Worm (Caenorhabditis elegans) whole organism, L4 larva: Measurements from ENCODE around the gene slc-36.1.
"Not testable (repeated sequence)": the region's sequence is repeated elsewhere in the genome, so short reads cannot be mapped to it uniquely, and the experiment has no call there.

Experiments used
- D1046.2 ChIP-seq: fragments of 200-800 bp; sonication (Bioruptor generic); IDR thresholded peaks from 2 replicates; pipeline ENCODE4 v1.3.6; 2022; ENCODE audit warnings: missing genetic modification characterization, missing compliant biosample characterization
- F10B5.3 ChIP-seq: sonication (generic microtip); optimal IDR thresholded peaks from 2 replicates; lab custom pipeline; 2016; ENCODE audit warnings: mild to moderate bottlenecking, missing genetic modification characterization, missing compliant biosample characterization
- F37D6.2 ChIP-seq: sonication (generic microtip); optimal IDR thresholded peaks from 2 replicates; lab custom pipeline; 2016; ENCODE audit warnings: mild to moderate bottlenecking, missing genetic modification characterization, missing compliant biosample characterization
- T26A8.4 ChIP-seq: fragments of 200-800 bp; sonication (Bioruptor generic); IDR thresholded peaks from 2 replicates; pipeline ENCODE4 v1.3.6; 2022; ENCODE audit warnings: missing genetic modification characterization, missing compliant biosample characterization
- ZK337.2 ChIP-seq: fragments of 200-800 bp; sonication (Bioruptor generic); IDR thresholded peaks from 2 replicates; pipeline ENCODE4 v1.3.6; 2022; ENCODE audit warnings: missing genetic modification reagents, missing genetic modification characterization, missing compliant biosample characterization
- aha-1 ChIP-seq: fragments of 150-350 bp; peaks from one replicate; lab custom pipeline; 2014; ENCODE audit warnings: missing biosample characterization, missing genetic modification characterization
- arid-1 ChIP-seq: fragments of 200-800 bp; sonication (Bioruptor generic); conservative IDR thresholded peaks from 2 replicates; pipeline ENCODE4 v1.3.6; 2022; ENCODE audit warnings: missing genetic modification reagents, missing genetic modification characterization, missing compliant biosample characterization
- ceh-20 ChIP-seq: fragments of 200-800 bp; sonication (Bioruptor generic); IDR thresholded peaks from 2 replicates; pipeline ENCODE4 v1.3.6; 2022; ENCODE audit warnings: missing genetic modification reagents, missing genetic modification characterization, missing compliant biosample characterization
- ceh-62 ChIP-seq: sonication (generic microtip); optimal IDR thresholded peaks from 2 replicates; lab custom pipeline; 2017; ENCODE audit warnings: missing biosample characterization, missing genetic modification characterization
- ctbp-1 ChIP-seq: fragments of 200-800 bp; sonication (Bioruptor generic); IDR thresholded peaks from 2 replicates; pipeline ENCODE4 v1.3.6; 2022; ENCODE audit warnings: missing genetic modification reagents, missing genetic modification characterization, missing compliant biosample characterization
- daf-16 ChIP-seq, 3 experiments: sonication (generic microtip); optimal IDR thresholded peaks; 2 replicates each; lab custom pipeline; 2016 to 2017; ENCODE audit warnings: missing genetic modification characterization in 3 of 3, missing genetic modification reagents in 3 of 3, mild to moderate bottlenecking in 2 of 3, missing compliant biosample characterization in 2 of 3, missing biosample characterization in 1 of 3, moderate library complexity in 1 of 3
- daf-8 ChIP-seq: fragments of 200-800 bp; sonication (Bioruptor generic); IDR thresholded peaks from 2 replicates; pipeline ENCODE4 v1.3.6; 2022; ENCODE audit warnings: missing genetic modification characterization, missing compliant biosample characterization
- dmd-8 ChIP-seq: fragments of 200-800 bp; sonication (Bioruptor generic); IDR thresholded peaks from 2 replicates; pipeline ENCODE4 v1.3.6; 2022; ENCODE audit warnings: missing genetic modification characterization, missing compliant biosample characterization
- dpl-1 ChIP-seq: fragments of 150-350 bp; optimal IDR thresholded peaks from 2 replicates; lab custom pipeline; 2014; ENCODE audit warnings: missing biosample characterization, missing genetic modification reagents, missing genetic modification characterization
- egl-43 ChIP-seq: fragments of 200-800 bp; sonication (Bioruptor generic); IDR thresholded peaks from 2 replicates; pipeline ENCODE4 v1.3.6; 2022; ENCODE audit warnings: missing genetic modification reagents, missing genetic modification characterization, missing compliant biosample characterization
- hlh-11 ChIP-seq: fragments of 200-800 bp; sonication (Bioruptor generic); optimal IDR thresholded peaks from 2 replicates; lab custom pipeline; 2018; ENCODE audit warnings: mild to moderate bottlenecking, missing genetic modification characterization, missing compliant biosample characterization
- hlh-30 ChIP-seq: sonication (generic microtip); optimal IDR thresholded peaks from 2 replicates; lab custom pipeline; 2017; ENCODE audit warnings: antibody characterized with exemption, mild to moderate bottlenecking, missing genetic modification characterization, missing compliant biosample characterization; ENCODE audit not compliant: insufficient read depth
- hmg-1.1 ChIP-seq: fragments of 200-800 bp; sonication (Bioruptor generic); IDR thresholded peaks from 2 replicates; pipeline ENCODE4 v1.3.6; 2022; ENCODE audit warnings: missing genetic modification reagents, missing genetic modification characterization, missing compliant biosample characterization
- lim-7 ChIP-seq: fragments of 200-800 bp; sonication (Bioruptor generic); IDR thresholded peaks from 2 replicates; pipeline ENCODE4 v1.3.6; 2022; ENCODE audit warnings: missing genetic modification characterization, missing compliant biosample characterization
- lin-1 ChIP-seq: fragments of 200-800 bp; sonication (Bioruptor generic); IDR thresholded peaks from 2 replicates; pipeline ENCODE4 v1.3.6; 2022; ENCODE audit warnings: missing genetic modification reagents, missing genetic modification characterization, missing compliant biosample characterization
- lin-29 ChIP-seq: fragments of 200-800 bp; sonication (Bioruptor generic); IDR thresholded peaks from 2 replicates; pipeline ENCODE4 v1.3.6; 2022; ENCODE audit warnings: missing genetic modification reagents, missing genetic modification characterization, missing compliant biosample characterization
- lin-38 ChIP-seq: fragments of 200-800 bp; sonication (Bioruptor generic); IDR thresholded peaks from 2 replicates; pipeline ENCODE4 v1.3.6; 2022; ENCODE audit warnings: missing genetic modification reagents, missing genetic modification characterization, missing compliant biosample characterization
- lsy-2 ChIP-seq, 2 experiments: fragments of 150-350 bp in 1 of 2; sonication (generic microtip) in 1 of 2; optimal IDR thresholded peaks; 2 replicates each; lab custom pipeline; 2014 to 2017; ENCODE audit warnings: missing biosample characterization in 2 of 2, missing genetic modification characterization in 2 of 2
- mep-1 ChIP-seq: fragments of 150-350 bp; sonication (generic microtip); optimal IDR thresholded peaks from 3 replicates; lab custom pipeline; 2014; ENCODE audit warnings: missing biosample characterization, missing genetic modification characterization
- mes-2 ChIP-seq: sonication (generic microtip); optimal IDR thresholded peaks from 2 replicates; lab custom pipeline; 2016; ENCODE audit warnings: missing genotype, mild to moderate bottlenecking, missing genetic modification characterization, missing compliant biosample characterization; ENCODE audit not compliant: poor library complexity, severe bottlenecking
- nhr-102 ChIP-seq: sonication (generic microtip); optimal IDR thresholded peaks from 2 replicates; lab custom pipeline; 2016; ENCODE audit warnings: mild to moderate bottlenecking, missing genetic modification characterization, moderate library complexity, missing compliant biosample characterization
- nhr-28 ChIP-seq: fragments of 150-350 bp; optimal IDR thresholded peaks from 2 replicates; lab custom pipeline; 2014; ENCODE audit warnings: missing biosample characterization, missing genetic modification characterization
- nhr-42 ChIP-seq: fragments of 200-800 bp; sonication (Bioruptor generic); IDR thresholded peaks from 2 replicates; pipeline ENCODE4 v1.3.6; 2022; ENCODE audit warnings: missing genetic modification characterization, missing compliant biosample characterization
- pha-4 ChIP-seq, 2 experiments: fragments of 150-350 bp in 1 of 2; fragments of 200-800 bp in 1 of 2; sonication (Bioruptor generic) in 1 of 2; IDR thresholded peaks in 1 of 2; optimal IDR thresholded peaks in 1 of 2; 2 replicates each; pipeline versions ENCODE4 v1.3.6 to Lab custom; 2014 to 2022; ENCODE audit warnings: missing genetic modification characterization in 2 of 2, missing genetic modification reagents in 2 of 2, missing biosample characterization in 1 of 2, missing compliant biosample characterization in 1 of 2
- php-3 ChIP-seq: fragments of 200-800 bp; sonication (Bioruptor generic); IDR thresholded peaks from 2 replicates; pipeline ENCODE4 v1.3.6; 2022; ENCODE audit warnings: missing genetic modification reagents, missing genetic modification characterization, missing compliant biosample characterization
- rbr-2 ChIP-seq: sonication (generic microtip); optimal IDR thresholded peaks from 2 replicates; lab custom pipeline; 2016; ENCODE audit warnings: missing genotype, missing genetic modification characterization, missing compliant biosample characterization
- saeg-2 ChIP-seq: fragments of 200-800 bp; sonication (Bioruptor generic); IDR thresholded peaks from 2 replicates; pipeline ENCODE4 v1.3.6; 2022; ENCODE audit warnings: missing genetic modification reagents, missing genetic modification characterization, missing compliant biosample characterization
- snpc-1.2 ChIP-seq: fragments of 200-800 bp; sonication (Bioruptor generic); IDR thresholded peaks from 2 replicates; pipeline ENCODE4 v1.3.6; 2022; ENCODE audit warnings: missing genetic modification reagents, missing genetic modification characterization, missing compliant biosample characterization
- snpc-4 ChIP-seq: fragments of 150-350 bp; optimal IDR thresholded peaks from 2 replicates; lab custom pipeline; 2014; ENCODE audit warnings: missing biosample characterization, missing genetic modification characterization
- tra-1 ChIP-seq: fragments of 200-800 bp; sonication (Bioruptor generic); IDR thresholded peaks from 2 replicates; pipeline ENCODE4 v1.3.6; 2022; ENCODE audit warnings: missing genetic modification reagents, missing genetic modification characterization, missing compliant biosample characterization
- unc-130 ChIP-seq: sonication (generic microtip); optimal IDR thresholded peaks from 2 replicates; lab custom pipeline; 2016; ENCODE audit warnings: missing genetic modification reagents, missing genetic modification characterization, missing compliant biosample characterization
- vab-7 ChIP-seq: fragments of 200-800 bp; sonication (Bioruptor generic); IDR thresholded peaks from 2 replicates; pipeline ENCODE4 v1.3.6; 2022; ENCODE audit warnings: missing genetic modification reagents, missing genetic modification characterization, missing compliant biosample characterization
- zfp-3 ChIP-seq: fragments of 200-800 bp; sonication (Bioruptor generic); conservative IDR thresholded peaks from 2 replicates; pipeline ENCODE4 v1.3.6; 2022; ENCODE audit warnings: missing genetic modification reagents, missing genetic modification characterization, missing compliant biosample characterization
- zip-2 ChIP-seq: fragments of 150-350 bp; optimal IDR thresholded peaks from 2 replicates; lab custom pipeline; 2014; ENCODE audit warnings: missing biosample characterization, missing genetic modification characterization
- ztf-7 ChIP-seq: fragments of 150-350 bp; optimal IDR thresholded peaks from 2 replicates; lab custom pipeline; 2014; ENCODE audit warnings: missing biosample characterization, missing genetic modification characterization

The slc-36.1 gene

ce11 chrIII:13285421-13285820 lies 21.9 kb upstream of the slc-36.1 start, which contains the start of gene F56A8.8:
Gene F56A8.8 (plus strand): TSS chrIII:13285721.
- TF ChIP-seq zip-2 (tag; lab: Kevin White, UChicago) (no peak), aha-1 (no peak), pha-4 (GFP tag; IDR thresholded peaks at IDR 0.05; lab: Robert Waterston, UW) (0 out of 2 replicates have a peak, but pooled peaks have one; percentile 32), pha-4 (tag; optimal IDR thresholded peaks at IDR 0.05; lab: Kevin White, UChicago) (no peak), daf-8 (no peak), ceh-20 (0 out of 2 replicates have a peak, but pooled peaks have one; percentile 8), nhr-28 (tag; lab: Kevin White, UChicago) (no peak), snpc-4 (tag; lab: Kevin White, UChicago) (no peak), D1046.2 (GFP tag; lab: Robert Waterston, UW) (no peak)

- TF ChIP-seq lin-29 (GFP tag; lab: Robert Waterston, UW) (peak; percentile 17; the same call in 1 of the 2 replicates), hlh-11 (tag; lab: Kevin White, UChicago) (peak; percentile 13), pha-4 (GFP tag; IDR thresholded peaks at IDR 0.05; lab: Robert Waterston, UW) (peak; percentile 50; the same call in 1 of the 2 replicates), mep-1 (tag; lab: Kevin White, UChicago) (peak; percentile 36), ctbp-1 (GFP tag; lab: Robert Waterston, UW) (peak; percentile 36; the same call in 1 of the 2 replicates), unc-130 (GFP tag; lab: Kevin White, UChicago) (peak; percentile 13), aha-1 (peak; percentile 27), lin-38 (peak; percentile 47), egl-43 (GFP tag; lab: Robert Waterston, UW) (0 out of 2 replicates have a peak, but pooled peaks have one; percentile 23), hmg-1.1 (GFP tag; lab: Robert Waterston, UW) (peak; percentile 65)
- TF ChIP-seq pha-4 (tag; optimal IDR thresholded peaks at IDR 0.05; lab: Kevin White, UChicago), result not testable (repeated sequence)
Measured at ce11 chrIII:13292971-13293514, 14.3 kb upstream of the slc-36.1 start, which contains the start of gene set-25. Gene set-25 (minus strand): TSS chrIII:13293090.

ce11 chrIII:13296289-13296874 lies 10.9 kb upstream of the slc-36.1 start, which contains the start of gene npp-18:
Gene npp-18 (plus strand): TSS chrIII:13296853.
- 0 out of 2 replicates have a peak, but pooled peaks have one; percentile 44 for TF ChIP-seq dmd-8
- TF ChIP-seq lsy-2 (tag; optimal IDR thresholded peaks at IDR 0.05; lab: Kevin White, UChicago), result peak in 1 of 2 experiments; percentile 86
- TF ChIP-seq lim-7, result peak; percentile 62; the same call in 1 of the 2 replicates
- TF ChIP-seq rbr-2 (tag; lab: Kevin White, UChicago), result peak; percentile 61
- TF ChIP-seq ceh-62 (tag; lab: Kevin White, UChicago), result peak; percentile 12
- peak; percentile 9 for TF ChIP-seq nhr-28 (tag; lab: Kevin White, UChicago)
- TF ChIP-seq ZK337.2 (GFP tag; lab: Robert Waterston, UW), result 0 out of 2 replicates have a peak, but pooled peaks have one; percentile 46
- 0 out of 2 replicates have a peak, but pooled peaks have one; percentile 62 for TF ChIP-seq nhr-42 (GFP tag; lab: Robert Waterston, UW)
- TF ChIP-seq saeg-2 (GFP tag; lab: Robert Waterston, UW), result peak; percentile 76; the same call in 1 of the 2 replicates
- TF ChIP-seq php-3 (GFP tag; lab: Robert Waterston, UW), result peak; percentile 45; the same call in 1 of the 2 replicates
- TF ChIP-seq F10B5.3 (tag; lab: Kevin White, UChicago), result peak; percentile 43
- TF ChIP-seq zfp-3 (GFP tag; lab: Robert Waterston, UW), result peak; percentile 70
- peak; percentile 76; the same call in 1 of the 2 replicates for TF ChIP-seq egl-43 (GFP tag; lab: Robert Waterston, UW)
- peak; percentile 86 for TF ChIP-seq hmg-1.1 (GFP tag; lab: Robert Waterston, UW)
- TF ChIP-seq ztf-7 (tag; lab: Kevin White, UChicago), result peak; percentile 0
- TF ChIP-seq F37D6.2 (tag; lab: Kevin White, UChicago), result peak; percentile 16
- peak; percentile 71; the same call in 1 of the 2 replicates for TF ChIP-seq tra-1
- peak; percentile 77 for TF ChIP-seq pha-4 (GFP tag; IDR thresholded peaks at IDR 0.05; lab: Robert Waterston, UW)
- not testable (repeated sequence) for TF ChIP-seq pha-4 (tag; optimal IDR thresholded peaks at IDR 0.05; lab: Kevin White, UChicago); daf-16 (GFP tag; optimal IDR thresholded peaks at IDR 0.05; lab: Kevin White, UChicago)
- peak; percentile 87 for TF ChIP-seq T26A8.4 (GFP tag; lab: Robert Waterston, UW)
- TF ChIP-seq hlh-30 (tag; lab: Kevin White, UChicago), result peak; percentile 4
- 0 out of 2 replicates have a peak, but pooled peaks have one; percentile 7 for TF ChIP-seq snpc-1.2 (GFP tag; lab: Robert Waterston, UW)
- 0 out of 2 replicates have a peak, but pooled peaks have one; percentile 54 for TF ChIP-seq lin-1 (GFP tag; lab: Robert Waterston, UW)
- TF ChIP-seq dpl-1 (GFP tag; lab: Kevin White, UChicago), result peak; percentile 89
- peak; percentile 49 for TF ChIP-seq nhr-102 (tag; lab: Kevin White, UChicago)
- peak; percentile 81 for TF ChIP-seq mes-2 (tag; lab: Kevin White, UChicago)
- TF ChIP-seq lin-29 (GFP tag; lab: Robert Waterston, UW), result peak; percentile 58; the same call in 1 of the 2 replicates
- TF ChIP-seq daf-16 (tag; optimal IDR thresholded peaks at IDR 0.05; lab: Kevin White, UChicago), result peak; percentile 2
- TF ChIP-seq lin-38, result peak; percentile 84
- TF ChIP-seq ceh-20, result peak; percentile 77
- peak; percentile 67 for TF ChIP-seq vab-7 (GFP tag; lab: Robert Waterston, UW)
- TF ChIP-seq arid-1, result 0 out of 2 replicates have a peak, but pooled peaks have one; percentile 15
